Worm (Caenorhabditis elegans) whole organism, mixed stage, embryonic: ENCODE measurements around the gene mtpn-1.

Experiments
- drap-1 ChIP-seq: fragments of 200-800 bp; sonication (Bioruptor generic); optimal IDR thresholded peaks from 3 replicates; lab custom pipeline; 2018; ENCODE audit warnings: mild to moderate bottlenecking, missing genetic modification characterization, missing compliant biosample characterization
- flh-1 ChIP-seq: fragments of 200-800 bp; sonication (Bioruptor generic); optimal IDR thresholded peaks from 2 replicates; lab custom pipeline; 2018; ENCODE audit warnings: mild to moderate bottlenecking, missing genetic modification characterization, moderate library complexity, missing compliant biosample characterization
- lsy-2 ChIP-seq: fragments of 150-350 bp; optimal IDR thresholded peaks from 2 replicates; lab custom pipeline; 2014; ENCODE audit warnings: missing biosample characterization, missing genetic modification characterization
- nhr-237 ChIP-seq: fragments of 150-350 bp; optimal IDR thresholded peaks from 2 replicates; lab custom pipeline; 2014; ENCODE audit warnings: missing biosample characterization, missing genetic modification characterization
- pha-4 ChIP-seq: fragments of 150-350 bp; optimal IDR thresholded peaks from 2 replicates; lab custom pipeline; 2018; ENCODE audit warnings: missing biosample characterization, missing genetic modification reagents, missing genetic modification characterization
- unc-39 ChIP-seq: fragments of 150-350 bp; optimal IDR thresholded peaks from 2 replicates; lab custom pipeline; 2014; ENCODE audit warnings: missing biosample characterization, missing genetic modification characterization

DNA sequence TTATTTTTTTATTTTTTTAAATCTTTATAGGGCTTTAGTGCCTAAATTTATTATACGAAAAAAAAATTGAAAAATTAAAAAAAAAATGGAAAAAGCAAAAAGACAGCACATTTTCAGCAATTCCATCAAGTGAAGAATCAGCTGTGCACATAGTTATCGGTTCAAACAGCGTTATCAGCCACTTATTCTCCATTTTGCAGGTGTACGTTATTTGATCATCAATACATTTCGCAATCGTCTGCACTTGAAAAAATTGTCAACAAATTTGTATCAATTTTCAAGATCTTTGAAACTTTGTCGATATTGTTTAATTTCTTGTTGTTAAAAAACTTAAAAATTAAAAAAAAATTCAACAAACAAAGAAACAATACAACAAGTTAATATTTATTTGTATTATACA lies 32.5 kb downstream of the mtpn-1 start:
- TF ChIP-seq lsy-2 (tag; lab: Kevin White, UChicago) (no peak), pha-4 (tag; lab: Kevin White, UChicago) (no peak), nhr-237 (tag; lab: Kevin White, UChicago) (no peak), drap-1 (GFP tag; lab: Kevin White, UChicago) (no peak), unc-39 (tag; lab: Kevin White, UChicago) (no peak), flh-1 (GFP tag; lab: Kevin White, UChicago) (no peak)
